Worm (Caenorhabditis elegans): Measurements from ENCODE around the gene fbxc-19.
"Not testable (repeated sequence)": the region's sequence is repeated elsewhere in the genome, so short reads cannot be mapped to it uniquely, and the experiment has no call there.

The fbxc-19 gene

DNA sequence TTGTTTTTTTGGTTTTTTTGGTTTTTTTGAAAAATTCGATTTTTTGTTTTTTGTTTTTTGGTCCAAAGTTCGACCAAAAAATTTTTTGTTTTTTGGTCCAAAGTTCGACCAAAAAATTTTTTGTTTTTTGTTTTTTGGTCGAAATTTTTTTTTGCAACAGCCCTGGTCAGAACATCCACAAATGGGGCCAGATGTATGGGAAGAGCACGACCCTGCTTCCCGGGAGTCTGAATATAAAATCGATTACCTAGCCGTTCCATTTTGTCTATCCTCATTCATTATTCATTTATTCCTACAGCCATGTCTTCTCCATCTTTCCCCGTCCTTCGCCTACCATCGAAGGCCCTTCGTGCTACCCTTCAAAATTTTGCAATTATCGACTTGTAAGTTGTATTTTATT lies 33.8 kb downstream of the fbxc-19 start, which contains the start of gene fbxb-95:
Gene fbxb-95, plus strand, starts transcription at position 301 of the 400 bp plus-strand sequence.
- TF ChIP-seq nhr-2 (tag; optimal IDR thresholded peaks at IDR 0.05); unc-120 (tag; optimal IDR thresholded peaks at IDR 0.05; ENCODE audit: poor library complexity, severe bottlenecking); M03D4.4 (tag; optimal IDR thresholded peaks at IDR 0.05): not testable (repeated sequence)

DNA sequence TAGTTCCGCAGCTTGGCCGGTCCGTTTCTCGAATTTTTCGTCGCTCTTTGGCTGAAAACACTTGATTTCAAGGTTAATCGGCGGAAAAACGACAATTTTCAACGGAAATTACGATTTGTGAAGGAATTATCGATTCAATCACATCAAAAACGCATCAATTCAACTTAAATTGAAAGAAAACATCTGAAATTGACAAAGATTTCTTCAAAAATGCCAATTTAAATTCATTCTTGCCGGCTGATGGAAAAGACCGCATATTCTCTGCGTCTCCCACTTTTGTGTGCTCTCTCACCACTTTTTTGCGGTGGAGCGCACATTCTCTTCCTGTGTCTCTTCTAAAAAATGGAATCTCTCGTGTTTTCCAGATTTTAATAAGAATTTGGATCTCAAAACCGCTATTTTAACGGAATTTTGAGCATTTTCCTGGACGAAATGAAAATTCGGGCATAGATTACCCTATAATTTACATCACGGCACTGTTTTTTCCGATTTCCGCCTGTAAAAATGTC lies 41.1 kb downstream of the fbxc-19 start, which contains the start of gene C16C4.18:
Gene C16C4.18, minus strand, starts transcription at position 51 of the 509 bp plus-strand sequence.
- TF ChIP-seq mep-1 (tag; optimal IDR thresholded peaks at IDR 0.05): peak; percentile 2

DNA sequence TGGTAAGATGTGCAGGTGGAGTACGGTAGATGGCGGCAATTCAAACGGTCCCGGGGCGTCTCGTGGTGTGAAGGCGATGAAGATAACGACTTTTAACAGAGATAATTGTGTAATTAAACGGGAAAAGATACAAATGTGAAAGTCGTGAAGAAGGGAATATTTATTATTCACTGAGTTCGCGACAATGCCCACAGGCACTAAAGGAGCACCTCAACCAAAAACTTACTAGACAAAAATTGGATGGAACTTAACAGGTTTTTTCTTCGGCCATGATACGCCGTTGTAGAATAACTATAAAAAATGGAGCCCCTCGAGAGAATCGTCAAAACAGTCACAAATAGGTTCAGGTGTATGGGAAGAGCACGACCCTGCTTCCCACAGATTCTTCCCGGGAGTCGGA lies 42.1 kb downstream of the fbxc-19 start, which contains the start of gene fbxb-98:
Gene fbxb-98, plus strand, starts transcription at position 301 of the 400 bp plus-strand sequence.
- not testable (repeated sequence) for TF ChIP-seq nhr-2, hlh-1, sptf-1 (tag; optimal IDR thresholded peaks at IDR 0.05)

DNA sequence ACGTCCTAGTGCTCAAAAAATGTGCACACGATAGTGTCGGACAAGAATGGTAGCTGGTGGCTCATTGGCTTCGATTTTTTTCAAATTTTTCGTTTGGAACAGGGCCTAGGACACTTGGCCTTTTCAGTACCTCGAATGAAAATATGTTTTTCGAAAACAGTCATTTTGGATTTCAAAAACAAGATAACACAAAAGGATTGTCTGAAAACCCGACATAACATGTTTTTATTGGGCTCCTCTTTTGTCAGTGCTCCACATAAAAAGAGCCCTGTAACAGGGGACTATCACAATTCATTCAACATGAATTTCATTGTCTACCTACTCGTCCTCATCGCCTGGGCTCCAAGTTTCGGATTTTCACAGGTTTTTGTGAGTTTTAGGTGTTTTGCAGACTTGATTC lies 44.0 kb downstream of the fbxc-19 start, which contains the start of gene C16C4.17:
Gene C16C4.17, plus strand, starts transcription at position 301 of the 400 bp plus-strand sequence.
- TF ChIP-seq ham-2 (GFP tag; optimal IDR thresholded peaks at IDR 0.05) (no peak), ceh-43 (GFP tag; optimal IDR thresholded peaks at IDR 0.05) (no peak), unc-39 (tag; optimal IDR thresholded peaks at IDR 0.05) (no peak), snpc-4 (tag; optimal IDR thresholded peaks at IDR 0.05) (no peak), zip-8 (tag; optimal IDR thresholded peaks at IDR 0.05) (no peak), blmp-1 (tag; optimal IDR thresholded peaks at IDR 0.05) (no peak), nhr-2 (tag; optimal IDR thresholded peaks at IDR 0.05) (no peak), cnd-1 (tag; optimal IDR thresholded peaks at IDR 0.05) (no peak), nhr-76 (tag; optimal IDR thresholded peaks at IDR 0.05) (no peak), nhr-237 (tag; optimal IDR thresholded peaks at IDR 0.05) (no peak), drap-1 (GFP tag; optimal IDR thresholded peaks at IDR 0.05) (no peak), nhr-28 (tag; optimal IDR thresholded peaks at IDR 0.05) (no peak), ces-1 (GFP tag; optimal IDR thresholded peaks at IDR 0.05) (no peak), tbx-8 (GFP tag; optimal IDR thresholded peaks at IDR 0.05) (no peak), pha-4 (tag; optimal IDR thresholded peaks at IDR 0.05) (no peak), lsy-2 (tag; optimal IDR thresholded peaks at IDR 0.05) (no peak), hlh-1 (tag; optimal IDR thresholded peaks at IDR 0.05) (no peak), bed-3 (GFP tag; optimal IDR thresholded peaks at IDR 0.05) (no peak), elt-3 (tag; optimal IDR thresholded peaks at IDR 0.05) (no peak)

DNA sequence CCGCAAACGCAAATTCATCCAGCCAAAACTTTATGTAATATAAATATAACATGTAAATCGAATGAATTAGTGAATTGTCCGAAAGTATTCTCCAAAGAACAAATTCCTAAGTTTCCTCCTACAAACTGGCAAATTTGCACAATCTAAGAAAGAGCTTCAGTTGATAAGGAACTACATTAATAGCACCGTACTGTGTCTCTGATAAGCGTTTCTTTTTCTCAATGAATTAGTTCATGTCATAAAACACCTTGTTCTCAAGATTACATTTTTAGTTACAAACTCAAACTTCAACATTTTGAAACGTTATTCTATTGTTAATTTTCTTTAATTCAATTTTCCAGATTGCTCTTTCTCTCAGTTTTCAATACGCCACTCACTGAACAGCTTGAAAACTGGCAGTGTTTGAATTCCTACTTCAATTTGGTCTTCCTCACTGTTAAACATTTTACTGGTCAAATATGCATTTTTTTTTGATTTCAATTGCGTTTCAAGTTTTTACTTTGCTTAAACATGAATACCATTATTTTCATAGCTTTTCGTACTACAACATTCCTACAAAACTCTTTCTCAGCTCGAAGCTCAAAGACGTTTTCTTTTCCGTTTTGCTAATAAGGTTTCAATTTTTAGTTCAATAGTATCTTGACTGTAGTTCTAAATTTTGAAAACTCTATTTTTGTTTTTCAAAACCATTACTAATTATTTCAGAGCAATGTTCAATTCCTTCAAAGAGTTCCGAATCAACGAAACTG lies 45.6 kb downstream of the fbxc-19 start, which contains the start of gene math-15:
Gene math-15, plus strand, starts transcription at position 699 of the 749 bp plus-strand sequence.
- no peak for TF ChIP-seq unc-62 (GFP tag; optimal IDR thresholded peaks at IDR 0.05)
- no peak for TF ChIP-seq flh-1 (GFP tag; optimal IDR thresholded peaks at IDR 0.05)
- no peak for TF ChIP-seq lin-13 (tag; optimal IDR thresholded peaks at IDR 0.05)
- no peak for TF ChIP-seq elt-1 (tag; optimal IDR thresholded peaks at IDR 0.05; ENCODE audit: borderline replicate concordance, insufficient read depth)
- no peak for TF ChIP-seq ces-1 (GFP tag; optimal IDR thresholded peaks at IDR 0.05)
- no peak for TF ChIP-seq nhr-76 (tag; optimal IDR thresholded peaks at IDR 0.05)
- TF ChIP-seq drap-1 (GFP tag; optimal IDR thresholded peaks at IDR 0.05): no peak
- no peak for TF ChIP-seq bed-3 (GFP tag; optimal IDR thresholded peaks at IDR 0.05)
- no peak for TF ChIP-seq ceh-43 (GFP tag; optimal IDR thresholded peaks at IDR 0.05)
- no peak for TF ChIP-seq mep-1 (tag; optimal IDR thresholded peaks at IDR 0.05)
- TF ChIP-seq nhr-12 (tag; optimal IDR thresholded peaks at IDR 0.05): no peak
- no peak for TF ChIP-seq nhr-2 (tag; optimal IDR thresholded peaks at IDR 0.05)

DNA sequence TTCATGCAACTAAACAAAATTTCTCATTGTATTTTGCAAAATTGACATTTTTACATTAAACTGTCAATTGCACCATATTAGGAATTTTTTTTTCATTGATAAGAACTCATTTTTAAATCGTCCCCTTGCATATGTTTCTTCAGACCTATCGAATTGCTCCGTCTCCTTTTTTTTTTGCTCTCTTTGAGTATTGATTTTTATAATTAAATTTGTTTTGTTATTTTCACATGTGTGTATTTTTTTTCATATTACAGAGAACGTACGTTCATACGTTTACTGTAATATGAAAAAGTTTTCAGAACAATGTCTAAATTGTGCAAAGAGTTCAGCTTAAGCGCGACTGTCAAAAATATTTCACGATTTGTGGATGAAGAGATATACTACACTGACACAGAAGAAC lies 48.8 kb downstream of the fbxc-19 start, which contains the start of gene math-14:
Gene math-14, plus strand, starts transcription at position 301 of the 400 bp plus-strand sequence.
- TF ChIP-seq sptf-1 (tag; optimal IDR thresholded peaks at IDR 0.05): no peak
- TF ChIP-seq pha-4 (tag; optimal IDR thresholded peaks at IDR 0.05): no peak
- TF ChIP-seq mep-1 (tag; optimal IDR thresholded peaks at IDR 0.05): no peak
- no peak for TF ChIP-seq flh-1 (GFP tag; optimal IDR thresholded peaks at IDR 0.05)
- TF ChIP-seq drap-1 (GFP tag; optimal IDR thresholded peaks at IDR 0.05): no peak
- TF ChIP-seq mls-2 (tag; optimal IDR thresholded peaks at IDR 0.05): no peak
- no peak for TF ChIP-seq lin-13 (tag; optimal IDR thresholded peaks at IDR 0.05)
- no peak for TF ChIP-seq unc-120 (tag; optimal IDR thresholded peaks at IDR 0.05; ENCODE audit: poor library complexity, severe bottlenecking)
- no peak for TF ChIP-seq lin-32 (GFP tag; optimal IDR thresholded peaks at IDR 0.05)
- no peak for TF ChIP-seq ham-2 (GFP tag; optimal IDR thresholded peaks at IDR 0.05)
- TF ChIP-seq nhr-237 (tag; optimal IDR thresholded peaks at IDR 0.05): no peak
- TF ChIP-seq elt-3 (tag; optimal IDR thresholded peaks at IDR 0.05): no peak
- TF ChIP-seq ceh-39 (tag; optimal IDR thresholded peaks at IDR 0.05): no peak
- TF ChIP-seq M03D4.4 (tag; optimal IDR thresholded peaks at IDR 0.05): no peak
- TF ChIP-seq snpc-4 (tag; optimal IDR thresholded peaks at IDR 0.05): no peak

All from whole organism, mixed stage, embryonic.